Worm (Caenorhabditis elegans): ENCODE data around the gene F37A8.2.

F37A8.2 gene

DNA sequence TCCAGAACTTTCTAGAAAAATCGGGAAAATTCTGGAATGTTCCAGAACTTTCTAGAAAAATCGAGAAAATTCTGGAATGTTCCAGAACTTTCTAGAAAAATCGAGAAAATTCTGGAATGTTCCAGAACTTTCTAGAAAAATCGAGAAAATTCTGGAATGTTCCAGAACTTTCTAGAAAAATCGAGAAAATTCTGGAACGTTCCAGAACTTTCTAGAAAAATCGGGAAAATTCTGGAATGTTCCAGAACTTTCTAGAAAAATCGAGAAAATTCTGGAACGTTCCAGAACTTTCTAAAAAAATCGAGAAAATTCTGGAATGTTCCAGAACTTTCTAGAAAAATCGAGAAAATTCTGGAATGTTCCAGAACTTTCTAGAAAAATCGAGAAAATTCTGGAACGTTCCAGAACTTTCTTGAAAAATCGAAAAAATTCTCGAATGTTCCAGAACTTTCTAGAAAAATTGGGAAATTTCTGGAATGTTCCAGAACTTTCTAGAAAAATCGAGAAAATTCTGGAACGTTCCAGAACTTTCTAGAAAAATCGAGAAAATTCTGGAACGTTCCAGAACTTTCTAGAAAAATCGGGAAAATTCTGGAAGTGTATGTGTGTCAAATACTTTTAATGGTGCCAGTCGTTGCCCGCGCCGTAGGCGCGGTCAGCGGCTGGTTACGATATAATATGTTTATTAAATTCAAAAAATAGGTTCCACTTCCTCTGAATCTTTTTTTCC lies 34.0 kb downstream of the F37A8.2 start (continued):
- TF ChIP-seq ctbp-1 (GFP tag; IDR thresholded peaks at IDR 0.05) (peak; percentile 56), lin-1 (GFP tag; IDR thresholded peaks at IDR 0.05) (peak; percentile 90), D1046.2 (GFP tag; IDR thresholded peaks at IDR 0.05) (peak; percentile 72; the same call in 1 of the 2 replicates), vab-7 (GFP tag; IDR thresholded peaks at IDR 0.05) (peak; percentile 74), arid-1 (GFP tag; conservative IDR thresholded peaks at IDR 0.05) (peak; percentile 83), Y75B8A.6 (GFP tag; IDR thresholded peaks at IDR 0.05) (peak; percentile 92; the same call in 1 of the 2 replicates), F44E2.7 (GFP tag; IDR thresholded peaks at IDR 0.05) (0 out of 2 replicates have a peak, but pooled peaks have one; percentile 76)

DNA sequence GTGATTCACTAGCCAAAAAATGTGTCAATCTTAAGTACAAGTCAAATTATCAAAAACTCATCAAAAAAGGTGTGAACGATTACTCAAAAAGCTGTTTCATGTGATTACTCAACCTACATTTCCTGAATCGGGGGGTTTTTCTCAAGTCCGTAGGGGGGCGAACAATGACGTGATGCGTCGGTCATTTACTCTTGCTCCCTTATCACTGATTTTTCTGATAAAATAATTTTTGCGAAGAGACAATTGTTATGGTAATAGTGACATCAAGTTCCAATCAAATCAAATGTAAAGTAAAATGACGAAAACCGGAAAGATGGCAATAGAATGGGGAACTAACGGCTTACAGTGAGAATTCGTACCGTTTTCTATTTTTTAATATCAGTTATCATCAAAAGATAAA lies 37.3 kb downstream of the F37A8.2 start:
- TF ChIP-seq Y48G9A.11 (GFP tag; IDR thresholded peaks at IDR 0.05): no peak
- no peak for TF ChIP-seq snpc-1.2 (GFP tag; IDR thresholded peaks at IDR 0.05)
- TF ChIP-seq daf-16 (GFP tag; optimal IDR thresholded peaks at IDR 0.05): no peak
- TF ChIP-seq daf-16 (tag; optimal IDR thresholded peaks at IDR 0.05): peak; percentile 22
- TF ChIP-seq aha-1 (tag): peak; percentile 69
- TF ChIP-seq nhr-25 (tag; optimal IDR thresholded peaks at IDR 0.05; ENCODE audit: borderline replicate concordance, insufficient read depth): no peak
- peak; percentile 29; the same call in 1 of the 2 replicates for TF ChIP-seq dmd-6 (GFP tag; IDR thresholded peaks at IDR 0.05)
- TF ChIP-seq mdt-29 (GFP tag; IDR thresholded peaks at IDR 0.05): no peak
- no peak for TF ChIP-seq ztf-11 (tag; optimal IDR thresholded peaks at IDR 0.05)
- TF ChIP-seq lin-39 (tag; optimal IDR thresholded peaks at IDR 0.05): no peak
- no peak for TF ChIP-seq nhr-41 (GFP tag; IDR thresholded peaks at IDR 0.05)
- peak; percentile 36 for TF ChIP-seq nhr-77 (tag; optimal IDR thresholded peaks at IDR 0.05)
- TF ChIP-seq mep-1 (tag; optimal IDR thresholded peaks at IDR 0.05): no peak
- no peak for TF ChIP-seq hmg-1.1 (GFP tag; IDR thresholded peaks at IDR 0.05)
- TF ChIP-seq nhr-28 (tag; optimal IDR thresholded peaks at IDR 0.05): peak; percentile 62
- peak; percentile 51 for TF ChIP-seq pqm-1 (tag; optimal IDR thresholded peaks at IDR 0.05)
- no peak for TF ChIP-seq nhr-76 (tag; optimal IDR thresholded peaks at IDR 0.05)
- no peak for TF ChIP-seq D1046.2 (GFP tag; IDR thresholded peaks at IDR 0.05)

DNA sequence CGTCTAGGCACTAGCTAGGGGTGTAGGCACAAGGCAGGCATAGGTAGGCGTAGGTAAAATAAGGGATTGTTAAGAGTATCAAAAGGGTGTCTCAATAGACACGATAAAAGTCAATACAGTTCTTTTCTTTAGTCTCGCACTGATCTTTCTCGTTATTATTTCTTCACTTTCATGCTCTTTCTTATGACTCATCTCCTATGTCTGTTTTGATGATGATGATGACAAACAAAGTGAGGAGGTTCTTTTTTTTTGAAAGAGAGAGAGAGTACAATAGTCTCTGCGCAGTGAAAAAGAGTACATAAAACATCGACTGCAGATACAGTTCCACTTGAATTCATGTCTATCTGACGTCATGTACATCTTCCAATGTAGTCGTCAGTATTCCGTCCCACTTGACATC lies 41.4 kb downstream of the F37A8.2 start:
- peak; percentile 15 for TF ChIP-seq dve-1 (tag; optimal IDR thresholded peaks at IDR 0.05; ENCODE audit: insufficient read depth)
- TF ChIP-seq ceh-44 (GFP tag; IDR thresholded peaks at IDR 0.05): no peak
- TF ChIP-seq aha-1 (tag): peak; percentile 77
- TF ChIP-seq pha-4 (GFP tag; IDR thresholded peaks at IDR 0.05): no peak
- TF ChIP-seq pha-4 (tag; optimal IDR thresholded peaks at IDR 0.05): peak; percentile 33
- peak; percentile 32 for TF ChIP-seq nhr-6 (tag; optimal IDR thresholded peaks at IDR 0.05)

DNA sequence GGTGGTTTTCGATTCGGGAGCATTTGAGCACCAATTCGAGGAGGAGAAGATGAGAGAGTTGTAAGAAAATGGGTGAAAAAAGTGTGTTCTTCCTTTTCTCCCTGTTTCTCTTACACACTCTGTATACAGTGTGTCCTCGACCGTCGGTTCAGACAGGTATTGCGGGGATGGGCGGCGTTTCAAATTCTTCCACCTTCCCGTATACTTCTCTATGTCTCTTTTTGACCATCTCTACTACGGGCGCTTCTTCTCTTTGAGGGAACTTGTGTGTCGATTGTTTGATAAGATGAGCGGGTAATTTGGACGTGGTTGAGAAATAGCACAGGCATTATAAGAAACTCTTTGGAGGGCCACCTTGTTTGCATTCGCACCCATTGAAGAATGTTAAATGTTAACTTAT lies 43.7 kb downstream of the F37A8.2 start:
- TF ChIP-seq ZK337.2 (GFP tag; IDR thresholded peaks at IDR 0.05) (no peak), arid-1 (GFP tag; conservative IDR thresholded peaks at IDR 0.05) (no peak), mes-2 (tag; optimal IDR thresholded peaks at IDR 0.05; ENCODE audit: poor library complexity, severe bottlenecking) (peak; percentile 28), lin-39 (tag; optimal IDR thresholded peaks at IDR 0.05) (no peak), snpc-1.2 (GFP tag; IDR thresholded peaks at IDR 0.05) (no peak), spr-1 (tag; optimal IDR thresholded peaks at IDR 0.05) (no peak), nhr-42 (GFP tag; IDR thresholded peaks at IDR 0.05) (no peak), hif-1 (tag; optimal IDR thresholded peaks at IDR 0.05) (no peak), vab-7 (GFP tag; IDR thresholded peaks at IDR 0.05) (no peak), lin-29 (GFP tag; IDR thresholded peaks at IDR 0.05) (no peak), R02D3.7 (tag; optimal IDR thresholded peaks at IDR 0.05) (no peak), Y75B8A.6 (GFP tag; IDR thresholded peaks at IDR 0.05) (no peak), dmd-6 (GFP tag; IDR thresholded peaks at IDR 0.05) (peak; percentile 41; the same call in 1 of the 2 replicates), pqm-1 (tag; optimal IDR thresholded peaks at IDR 0.05) (peak; percentile 77), sdz-12 (GFP tag; optimal IDR thresholded peaks at IDR 0.05) (no peak), pha-4 (GFP tag; IDR thresholded peaks at IDR 0.05) (no peak), pha-4 (tag; optimal IDR thresholded peaks at IDR 0.05) (peak; percentile 13), D1046.2 (GFP tag; IDR thresholded peaks at IDR 0.05) (no peak), attf-4 (tag; optimal IDR thresholded peaks at IDR 0.05) (no peak), nhr-6 (tag; optimal IDR thresholded peaks at IDR 0.05) (peak; percentile 44), cey-2 (tag; optimal IDR thresholded peaks at IDR 0.05; ENCODE audit: borderline replicate concordance, insufficient read depth) (no peak), hmg-1.1 (GFP tag; IDR thresholded peaks at IDR 0.05) (no peak), tra-1 (GFP tag; IDR thresholded peaks at IDR 0.05) (no peak), daf-8 (GFP tag; IDR thresholded peaks at IDR 0.05) (no peak), ceh-28 (tag; optimal IDR thresholded peaks at IDR 0.05) (no peak), ceh-44 (GFP tag; IDR thresholded peaks at IDR 0.05) (no peak), zip-11 (GFP tag; IDR thresholded peaks at IDR 0.05) (no peak)

Data from whole organism, L4 larva.